Fruit fly (Drosophila melanogaster) whole organism, embryonic: ENCODE results near the gene CG43156.

Experiments used
- CG13775 ChIP-seq: fragments of 200-800 bp; sonication (Bioruptor generic); optimal IDR thresholded peaks from 3 replicates; lab custom pipeline; 2017; ENCODE audit warnings: missing biosample characterization, mild to moderate bottlenecking, missing genetic modification characterization
- CG6175 ChIP-seq: fragments of 200-800 bp; sonication (Bioruptor generic); IDR thresholded peaks from 3 replicates; pipeline ENCODE4 v1.3.6; 2022; ENCODE audit warnings: missing biosample characterization, missing genetic modification characterization
- CG7786 ChIP-seq: fragments of 200-800 bp; sonication (Bioruptor generic); optimal IDR thresholded peaks from 2 replicates; lab custom pipeline; 2016; ENCODE audit warnings: missing biosample characterization, missing genetic modification characterization
- danr ChIP-seq: fragments of 200-800 bp; sonication (Bioruptor generic); IDR thresholded peaks from 2 replicates; pipeline ENCODE4 v1.3.6; 2022; ENCODE audit warnings: missing biosample characterization, missing genetic modification characterization

- TF ChIP-seq CG13775 (GFP tag; lab: Kevin White, UChicago): no peak
- TF ChIP-seq danr (GFP tag; lab: Robert Waterston, UW): no peak
- no peak for TF ChIP-seq CG7786
- no peak for TF ChIP-seq CG6175 (GFP tag; lab: Robert Waterston, UW)
Observed at dm6 chrX:11895141-11895540, 11.5 kb downstream of the CG43156 start.
